Fruit fly (Drosophila melanogaster) whole organism, wandering third instar larva: Measurements from ENCODE around the gene CG43064.
A peak's percentile ranks its signal among the peaks of the same experiment; 100 is the strongest.

Source experiments
- Abd-B ChIP-seq: fragments of >200 bp; optimal IDR thresholded peaks from 2 replicates; lab custom pipeline; 2017; ENCODE audit warnings: missing biosample characterization, missing genetic modification characterization
- CG9705 ChIP-seq: fragments of 200-800 bp; sonication (Bioruptor generic); optimal IDR thresholded peaks from 2 replicates; lab custom pipeline; 2018; ENCODE audit warnings: missing biosample characterization, mild to moderate bottlenecking, missing genetic modification characterization
- CrebA ChIP-seq: fragments of 200-800 bp; sonication (Bioruptor generic); optimal IDR thresholded peaks from 2 replicates; lab custom pipeline; 2016; ENCODE audit warnings: missing biosample characterization, mild to moderate bottlenecking, missing genetic modification characterization, borderline replicate concordance
- Dfd ChIP-seq: fragments of >200 bp; optimal IDR thresholded peaks from 2 replicates; lab custom pipeline; 2017; ENCODE audit warnings: missing biosample characterization, missing genetic modification characterization
- Dif ChIP-seq: fragments of 200-275, 200-300 bp; sonication (Bioruptor generic); optimal IDR thresholded peaks from 2 replicates; lab custom pipeline; 2018; ENCODE audit warnings: missing biosample characterization, missing genetic modification characterization; ENCODE audit not compliant: partially characterized antibody
- GATAd ChIP-seq: sonication (Bioruptor generic); optimal IDR thresholded peaks from 2 replicates; lab custom pipeline; 2016; ENCODE audit warnings: missing biosample characterization, missing genetic modification characterization
- HLH106 ChIP-seq: fragments of 200-800 bp; optimal IDR thresholded peaks from 3 replicates; lab custom pipeline; 2019; ENCODE audit warnings: missing biosample characterization, mild to moderate bottlenecking, missing genetic modification characterization, moderate library complexity
- Hr78 ChIP-seq: fragments of >200 bp; optimal IDR thresholded peaks from 2 replicates; lab custom pipeline; 2017; ENCODE audit warnings: missing biosample characterization, missing genetic modification characterization
- Jra ChIP-seq: sonication (Bioruptor generic); optimal IDR thresholded peaks from 2 replicates; lab custom pipeline; 2016; ENCODE audit warnings: missing biosample characterization, missing genetic modification characterization
- Mio ChIP-seq: sonication (Bioruptor generic); optimal IDR thresholded peaks from 2 replicates; lab custom pipeline; 2016; ENCODE audit warnings: missing biosample characterization, missing genetic modification characterization
- Myc ChIP-seq: fragments of >200 bp; optimal IDR thresholded peaks from 2 replicates; lab custom pipeline; 2017
- N ChIP-seq: fragments of >200 bp; optimal IDR thresholded peaks from 2 replicates; lab custom pipeline; 2018; ENCODE audit warnings: missing biosample characterization, missing external identifiers, missing genetic modification characterization
- Rel ChIP-seq, 2 experiments: fragments of 200-800 bp; sonication (Bioruptor generic) in 1 of 2; optimal IDR thresholded peaks; 2 replicates in 1 of 2; 3 replicates in 1 of 2; lab custom pipeline; 2016 to 2019; ENCODE audit warnings: mild to moderate bottlenecking in 2 of 2, missing biosample characterization in 2 of 2, missing genetic modification characterization in 2 of 2, moderate library complexity in 1 of 2
- Sp1 ChIP-seq: fragments of 200-800 bp; sonication (Bioruptor generic); optimal IDR thresholded peaks from 3 replicates; lab custom pipeline; 2019; ENCODE audit warnings: missing biosample characterization, mild to moderate bottlenecking, missing genetic modification characterization, moderate library complexity
- Vsx2 ChIP-seq: fragments of 200-300, 225-300 bp; sonication (Bioruptor generic); optimal IDR thresholded peaks from 2 replicates; lab custom pipeline; 2018; ENCODE audit warnings: missing biosample characterization, missing genetic modification characterization; ENCODE audit not compliant: partially characterized antibody
- br ChIP-seq: fragments of 200-800 bp; sonication (Bioruptor generic); optimal IDR thresholded peaks from 2 replicates; lab custom pipeline; 2016; ENCODE audit warnings: missing biosample characterization, missing genetic modification characterization
- brk ChIP-seq: fragments of 200-800 bp; sonication (Bioruptor generic); optimal IDR thresholded peaks from 2 replicates; lab custom pipeline; 2016; ENCODE audit warnings: missing biosample characterization, mild to moderate bottlenecking, missing genetic modification characterization
- dl ChIP-seq, 2 experiments: fragments of 175-275, 200-275 bp in 1 of 2; fragments of 200-275 bp in 1 of 2; sonication (Bioruptor generic); optimal IDR thresholded peaks; lab custom pipeline; 2018; ENCODE audit warnings: mild to moderate bottlenecking in 2 of 2, missing biosample characterization in 2 of 2, missing genetic modification characterization in 2 of 2, moderate library complexity in 2 of 2; ENCODE audit not compliant: partially characterized antibody in 2 of 2, insufficient read depth in 1 of 2
- dmrt93B ChIP-seq: fragments of 200-800 bp; sonication (Bioruptor generic); optimal IDR thresholded peaks from 2 replicates; lab custom pipeline; 2018; ENCODE audit warnings: missing biosample characterization, mild to moderate bottlenecking, missing genetic modification characterization
- dsf ChIP-seq: sonication (Bioruptor generic); optimal IDR thresholded peaks from 2 replicates; lab custom pipeline; 2016; ENCODE audit warnings: missing biosample characterization, missing genetic modification characterization, borderline replicate concordance
- ey ChIP-seq: fragments of 200-800 bp; sonication (Bioruptor generic); optimal IDR thresholded peaks from 2 replicates; lab custom pipeline; 2016; ENCODE audit warnings: missing biosample characterization, missing genetic modification characterization
- foxo ChIP-seq, 2 experiments: fragments of 200-800 bp; sonication (Bioruptor generic); optimal IDR thresholded peaks; 2 replicates in 1 of 2; 3 replicates in 1 of 2; lab custom pipeline; 2016 to 2017; ENCODE audit warnings: missing biosample characterization in 2 of 2, missing genetic modification characterization in 2 of 2
- fru ChIP-seq: fragments of 200-800 bp; sonication (Bioruptor generic); optimal IDR thresholded peaks from 3 replicates; lab custom pipeline; 2016; ENCODE audit warnings: missing biosample characterization, mild to moderate bottlenecking, missing genetic modification characterization
- h ChIP-seq: fragments of 200-800 bp; sonication (Bioruptor generic); optimal IDR thresholded peaks from 3 replicates; lab custom pipeline; 2016; ENCODE audit warnings: missing biosample characterization, mild to moderate bottlenecking, missing genetic modification characterization
- jim ChIP-seq: fragments of 175-275, 200-325 bp; sonication (Bioruptor generic); optimal IDR thresholded peaks from 2 replicates; lab custom pipeline; 2016; ENCODE audit warnings: missing biosample characterization, mild to moderate bottlenecking, missing genetic modification characterization
- lola ChIP-seq: fragments of >200 bp; optimal IDR thresholded peaks from 2 replicates; lab custom pipeline; 2017; ENCODE audit warnings: missing biosample characterization, missing genetic modification characterization
- pan ChIP-seq: fragments of >200 bp; optimal IDR thresholded peaks from 2 replicates; lab custom pipeline; 2017
- psq ChIP-seq: fragments of 200-800 bp; sonication (Bioruptor generic); optimal IDR thresholded peaks from 3 replicates; lab custom pipeline; 2017; ENCODE audit warnings: missing biosample characterization, mild to moderate bottlenecking, missing genetic modification characterization, moderate library complexity
- rgr ChIP-seq: fragments of 200-800 bp; sonication (Bioruptor generic); optimal IDR thresholded peaks from 3 replicates; lab custom pipeline; 2016; ENCODE audit warnings: missing biosample characterization, mild to moderate bottlenecking, missing genetic modification characterization
- sage ChIP-seq: fragments of 200-800 bp; sonication (Bioruptor generic); optimal IDR thresholded peaks from 2 replicates; lab custom pipeline; 2016; ENCODE audit warnings: missing biosample characterization, mild to moderate bottlenecking, missing genetic modification characterization
- sv ChIP-seq: fragments of 200-800 bp; sonication (Bioruptor generic); optimal IDR thresholded peaks from 3 replicates; lab custom pipeline; 2016; ENCODE audit warnings: missing biosample characterization, missing genetic modification characterization
- usp ChIP-seq: fragments of >200 bp; optimal IDR thresholded peaks from 2 replicates; lab custom pipeline; 2017; ENCODE audit warnings: missing biosample characterization, missing genetic modification characterization
- woc ChIP-seq: sonication (Bioruptor generic); optimal IDR thresholded peaks from 2 replicates; lab custom pipeline; 2016; ENCODE audit warnings: missing biosample characterization, mild to moderate bottlenecking, missing genetic modification characterization

Gene CG43064

dm6 chr3L:11874758-11875157, 38.2 kb upstream of the CG43064 start:
- TF ChIP-seq Sp1 (GFP tag; lab: Kevin White, UChicago): peak; percentile 18
- peak; percentile 36 for TF ChIP-seq h (GFP tag; lab: Kevin White, UChicago)
- no peak for TF ChIP-seq dmrt93B (GFP tag; lab: Kevin White, UChicago)
- peak; percentile 10 for TF ChIP-seq rgr (GFP tag; lab: Kevin White, UChicago)
- peak in 1 of 2 experiments; percentile 16 for TF ChIP-seq foxo (GFP tag; optimal IDR thresholded peaks at IDR 0.05; lab: Kevin White, UChicago)
- TF ChIP-seq fru: peak; percentile 9
- TF ChIP-seq dl (GFP tag; optimal IDR thresholded peaks at IDR 0.05; lab: Kevin White, UChicago; ENCODE audit: insufficient read depth in 1 of 2, partially characterized antibody in 2 of 2): no peak
- no peak for TF ChIP-seq N (GFP tag; lab: Kevin White, UChicago)
- TF ChIP-seq ey (GFP tag; lab: Kevin White, UChicago): peak; percentile 4
- TF ChIP-seq, all 38 proteins: peak for 6

dm6 chr3L:11871205-11871604, 34.7 kb upstream of the CG43064 start, which contains the start of gene CG5906:
Gene CG5906, minus strand, starts transcription at chr3L:11871305.
- TF ChIP-seq jim (GFP tag; lab: Kevin White, UChicago): no peak
- TF ChIP-seq Rel (GFP tag; optimal IDR thresholded peaks at IDR 0.05; lab: Kevin White, UChicago): no peak
- no peak for TF ChIP-seq Rel (tag; optimal IDR thresholded peaks at IDR 0.05; lab: Kevin White, UChicago)
- TF ChIP-seq Myc: no peak
- TF ChIP-seq brk (GFP tag; lab: Kevin White, UChicago): no peak
- no peak for TF ChIP-seq CrebA (GFP tag; lab: Kevin White, UChicago)
- TF ChIP-seq ey (GFP tag; lab: Kevin White, UChicago): no peak
- no peak for TF ChIP-seq CG9705 (GFP tag; lab: Kevin White, UChicago)
- TF ChIP-seq GATAd (GFP tag; lab: Kevin White, UChicago): no peak
- no peak for TF ChIP-seq foxo (GFP tag; optimal IDR thresholded peaks at IDR 0.05; lab: Kevin White, UChicago)
- no peak for TF ChIP-seq Dfd (GFP tag; lab: Kevin White, UChicago)
- no peak for TF ChIP-seq dsf (GFP tag; lab: Kevin White, UChicago)
- TF ChIP-seq dl (GFP tag; optimal IDR thresholded peaks at IDR 0.05; lab: Kevin White, UChicago; ENCODE audit: insufficient read depth in 1 of 2, partially characterized antibody in 2 of 2): no peak
- no peak for TF ChIP-seq Jra (GFP tag; lab: Kevin White, UChicago)

dm6 chr3L:11869328-11869727, 32.8 kb upstream of the CG43064 start:
- TF ChIP-seq GATAd (GFP tag; lab: Kevin White, UChicago): no peak
- TF ChIP-seq Vsx2 (GFP tag; lab: Kevin White, UChicago): no peak
- no peak for TF ChIP-seq HLH106 (tag; lab: Kevin White, UChicago)
- no peak for TF ChIP-seq CG9705 (GFP tag; lab: Kevin White, UChicago)
- no peak for TF ChIP-seq h (GFP tag; lab: Kevin White, UChicago)
- no peak for TF ChIP-seq foxo (GFP tag; optimal IDR thresholded peaks at IDR 0.05; lab: Kevin White, UChicago)
- TF ChIP-seq dl (GFP tag; optimal IDR thresholded peaks at IDR 0.05; lab: Kevin White, UChicago; ENCODE audit: insufficient read depth in 1 of 2, partially characterized antibody in 2 of 2): no peak
- no peak for TF ChIP-seq pan (lab: Kevin White, UChicago)
- TF ChIP-seq Hr78: no peak
- TF ChIP-seq br (GFP tag; lab: Kevin White, UChicago): no peak
- no peak for TF ChIP-seq usp (GFP tag; lab: Kevin White, UChicago)
- TF ChIP-seq rgr (GFP tag; lab: Kevin White, UChicago): no peak

- TF ChIP-seq Dif (GFP tag; lab: Kevin White, UChicago) (no peak), Sp1 (GFP tag; lab: Kevin White, UChicago) (peak; percentile 0), dsf (GFP tag; lab: Kevin White, UChicago) (no peak), HLH106 (tag; lab: Kevin White, UChicago) (peak; percentile 9)
Observed at dm6 chr3L:11863587-11863986, 27.1 kb upstream of the CG43064 start.

dm6 chr3L:11862266-11862665, 25.7 kb upstream of the CG43064 start:
- TF ChIP-seq woc (GFP tag; lab: Kevin White, UChicago): no peak
- no peak for TF ChIP-seq sage (GFP tag; lab: Kevin White, UChicago)
- TF ChIP-seq dl (GFP tag; optimal IDR thresholded peaks at IDR 0.05; lab: Kevin White, UChicago; ENCODE audit: insufficient read depth in 1 of 2, partially characterized antibody in 2 of 2): no peak
- TF ChIP-seq fru: no peak
- TF ChIP-seq lola (GFP tag; lab: Kevin White, UChicago): no peak
- no peak for TF ChIP-seq Jra (GFP tag; lab: Kevin White, UChicago)
- TF ChIP-seq Mio: no peak
- TF ChIP-seq psq (GFP tag; lab: Kevin White, UChicago): no peak
- no peak for TF ChIP-seq rgr (GFP tag; lab: Kevin White, UChicago)
- TF ChIP-seq Abd-B: no peak
- no peak for TF ChIP-seq GATAd (GFP tag; lab: Kevin White, UChicago)
- no peak for TF ChIP-seq sv (GFP tag; lab: Kevin White, UChicago)
- TF ChIP-seq Vsx2 (GFP tag; lab: Kevin White, UChicago): no peak
- TF ChIP-seq N (GFP tag; lab: Kevin White, UChicago): no peak
- no peak for TF ChIP-seq CG9705 (GFP tag; lab: Kevin White, UChicago)
